Worm (Caenorhabditis elegans) whole organism, L4/young adult: ENCODE results near the gene cutl-3.

ENCODE experiments used
- W03F9.2 ChIP-seq: fragments of 150-350 bp; optimal IDR thresholded peaks from 2 replicates; lab custom pipeline; 2014; ENCODE audit warnings: missing biosample characterization, missing genetic modification characterization
- dao-5 ChIP-seq: sonication (generic microtip); optimal IDR thresholded peaks from 2 replicates; lab custom pipeline; 2016; ENCODE audit warnings: missing genotype, missing genetic modification characterization, moderate library complexity, missing compliant biosample characterization
- him-1 ChIP-seq: sonication (generic microtip); optimal IDR thresholded peaks from 2 replicates; lab custom pipeline; 2016; ENCODE audit warnings: missing genotype, missing genetic modification reagents, missing genetic modification characterization, missing compliant biosample characterization

- no peak for TF ChIP-seq W03F9.2
- TF ChIP-seq him-1 (tag; lab: Kevin White, UChicago) = no peak
- no peak for TF ChIP-seq dao-5
Observed at ce11 chrX:14991280-14991679, 7.7 kb downstream of the cutl-3 start, which contains the start of gene iglr-1.
